Worm (Caenorhabditis elegans) whole organism, L4/young adult: ENCODE results near the gene pgph-3.
"Not testable (repeated sequence)": the region's sequence is repeated elsewhere in the genome, so short reads cannot be mapped to it uniquely, and the experiment has no call there.

Experiments used
- W03F9.2 ChIP-seq: fragments of 150-350 bp; optimal IDR thresholded peaks from 2 replicates; lab custom pipeline; 2014; ENCODE audit warnings: missing biosample characterization, missing genetic modification characterization
- dao-5 ChIP-seq: sonication (generic microtip); optimal IDR thresholded peaks from 2 replicates; lab custom pipeline; 2016; ENCODE audit warnings: missing genotype, missing genetic modification characterization, moderate library complexity, missing compliant biosample characterization
- him-1 ChIP-seq: sonication (generic microtip); optimal IDR thresholded peaks from 2 replicates; lab custom pipeline; 2016; ENCODE audit warnings: missing genotype, missing genetic modification reagents, missing genetic modification characterization, missing compliant biosample characterization

ce11 chrV:5776941-5777340 lies 13.3 kb upstream of the pgph-3 start, which contains the start of gene F44E7.4:
- TF ChIP-seq dao-5, him-1, W03F9.2: not testable (repeated sequence)
